Fruit fly (Drosophila melanogaster): ENCODE measurements around the gene CG3526.

CG3526 gene

dm6 chrX:2938556-2938955 is 48.0 kb downstream of the CG3526 start, which contains the start of gene CG14420:
TSS of gene CG14420 (plus strand) at chrX:2938856.
- TF ChIP-seq az2 (GFP tag; optimal IDR thresholded peaks at IDR 0.05) (no peak), CG10321 (GFP tag; IDR thresholded peaks at IDR 0.05) (no peak), BtbVII (GFP tag; optimal IDR thresholded peaks at IDR 0.05) (no peak), H15 (GFP tag; IDR thresholded peaks at IDR 0.05) (no peak), CG15269 (tag; optimal IDR thresholded peaks at IDR 0.05) (no peak), vfl (GFP tag; optimal IDR thresholded peaks at IDR 0.05) (no peak)

- no peak for TF ChIP-seq Max (GFP tag; optimal IDR thresholded peaks at IDR 0.05)
- no peak for TF ChIP-seq CG10462 (GFP tag; optimal IDR thresholded peaks at IDR 0.05)
- no peak for TF ChIP-seq Xbp1 (GFP tag; optimal IDR thresholded peaks at IDR 0.05)
- no peak for TF ChIP-seq pb (GFP tag; optimal IDR thresholded peaks at IDR 0.05)
- TF ChIP-seq CG8765 (GFP tag; IDR thresholded peaks at IDR 0.05): no peak
- no peak for TF ChIP-seq CG32532 (GFP tag; IDR thresholded peaks at IDR 0.05)
- TF ChIP-seq Dbx (GFP tag; IDR thresholded peaks at IDR 0.05): no peak
- no peak for TF ChIP-seq CG3995 (GFP tag; optimal IDR thresholded peaks at IDR 0.05)
- TF ChIP-seq bbx (GFP tag; IDR thresholded peaks at IDR 0.05; ENCODE audit: partially characterized antibody): no peak
- TF ChIP-seq btn (GFP tag; optimal IDR thresholded peaks at IDR 0.05): no peak
- TF ChIP-seq CG10959 (GFP tag; IDR thresholded peaks at IDR 0.05): no peak
- TF ChIP-seq CG33213 (GFP tag; optimal IDR thresholded peaks at IDR 0.05): no peak
- TF ChIP-seq CG10979 (tag; optimal IDR thresholded peaks at IDR 0.05): no peak
- TF ChIP-seq row (GFP tag; IDR thresholded peaks at IDR 0.05): no peak
- no peak for TF ChIP-seq CG6765 (GFP tag; optimal IDR thresholded peaks at IDR 0.05)
These were observed 50.5 kb downstream of the CG3526 start, which contains the start of gene CG14421 for dm6 chrX:2941108-2941507. TSS of gene CG14421 (plus strand) at chrX:2941408.

dm6 chrX:2943086-2943485 is 52.5 kb downstream of the CG3526 start, which contains the start of gene CG14422:
TSS of gene CG14422 (plus strand) at chrX:2943386.
- TF ChIP-seq gt (GFP tag; IDR thresholded peaks at IDR 0.05) (no peak), disco-r (GFP tag; optimal IDR thresholded peaks at IDR 0.05) (no peak), ase (GFP tag; IDR thresholded peaks at IDR 0.05) (no peak), CG3838 (GFP tag; optimal IDR thresholded peaks at IDR 0.05) (no peak), tx (GFP tag; optimal IDR thresholded peaks at IDR 0.05) (no peak), Xrp1 (GFP tag; IDR thresholded peaks at IDR 0.05) (no peak)
